Fruit fly (Drosophila melanogaster) ovary, adult (tissue): Measurements from ENCODE around the gene Scgbeta.

ENCODE experiments used
- CG17801 ChIP-seq: fragments of 200-800 bp; optimal IDR thresholded peaks from 2 replicates; lab custom pipeline; 2019; ENCODE audit warnings: missing biosample characterization, mild to moderate bottlenecking, missing genetic modification characterization, moderate library complexity; ENCODE audit not compliant: partially characterized antibody

The Scgbeta gene

dm6 chr3R:12411449-12411848, 10.8 kb downstream of the Scgbeta start:
- no peak for TF ChIP-seq CG17801 (GFP tag; lab: Kevin White, UChicago)

- TF ChIP-seq CG17801 (GFP tag; lab: Kevin White, UChicago): peak; percentile 25
These were observed 14.1 kb downstream of the Scgbeta start, which contains the start of gene CG5196 for dm6 chr3R:12408160-12408559. Gene CG5196 (plus strand): TSS chr3R:12408316.

dm6 chr3R:12406235-12407196, 15.7 kb downstream of the Scgbeta start, which contains the start of gene CG5167:
Gene CG5167 (plus strand): TSS chr3R:12406532.
- peak; percentile 75 for TF ChIP-seq CG17801 (GFP tag; lab: Kevin White, UChicago)

dm6 chr3R:12405928-12406234, 16.3 kb downstream of the Scgbeta start, which contains the start of gene Cyp9f2:
Gene Cyp9f2 (minus strand): TSS chr3R:12406028.
- no peak for TF ChIP-seq CG17801 (GFP tag; lab: Kevin White, UChicago)

- TF ChIP-seq CG17801 (GFP tag; lab: Kevin White, UChicago): no peak
These were observed 17.1 kb downstream of the Scgbeta start for dm6 chr3R:12405134-12405533.

dm6 chr3R:12402935-12403334, 19.3 kb downstream of the Scgbeta start:
- peak; percentile 100 for TF ChIP-seq CG17801 (GFP tag; lab: Kevin White, UChicago)

dm6 chr3R:12401672-12402296, 20.4 kb downstream of the Scgbeta start, which contains the start of gene DNAlig3:
Gene DNAlig3 (minus strand): TSS chr3R:12401839.
- peak; percentile 67 for TF ChIP-seq CG17801 (GFP tag; lab: Kevin White, UChicago)

- no peak for TF ChIP-seq CG17801 (GFP tag; lab: Kevin White, UChicago)
These were observed 23.5 kb downstream of the Scgbeta start, which contains the start of gene Cyp9f3 for dm6 chr3R:12398620-12399247. Gene Cyp9f3 (minus strand): TSS chr3R:12398929.

- TF ChIP-seq CG17801 (GFP tag; lab: Kevin White, UChicago): peak; percentile 19
These were observed 24.2 kb downstream of the Scgbeta start for dm6 chr3R:12398054-12398453.

- TF ChIP-seq CG17801 (GFP tag; lab: Kevin White, UChicago): no peak
These were observed 26.3 kb downstream of the Scgbeta start, which contains the start of the genes CG10096 and CG10097 for dm6 chr3R:12395880-12396279. Gene CG10096 (minus strand): TSS chr3R:12395980. Gene CG10097 (minus strand): TSS chr3R:12395980.

- no peak for TF ChIP-seq CG17801 (GFP tag; lab: Kevin White, UChicago)
These were observed 35.3 kb downstream of the Scgbeta start, which contains the start of gene CG33098 for dm6 chr3R:12386965-12387364. Gene CG33098 (plus strand): TSS chr3R:12387188.

dm6 chr3R:12385949-12386348, 36.3 kb downstream of the Scgbeta start, which contains the start of gene Sol1:
Gene Sol1 (plus strand): TSS chr3R:12386249.
- TF ChIP-seq CG17801 (GFP tag; lab: Kevin White, UChicago): no peak

dm6 chr3R:12384274-12384673, 38.0 kb downstream of the Scgbeta start:
- no peak for TF ChIP-seq CG17801 (GFP tag; lab: Kevin White, UChicago)

- no peak for TF ChIP-seq CG17801 (GFP tag; lab: Kevin White, UChicago)
These were observed 38.4 kb downstream of the Scgbeta start for dm6 chr3R:12383784-12384183.

dm6 chr3R:12383036-12383435, 39.2 kb downstream of the Scgbeta start, which contains the start of gene GstD11:
Gene GstD11 (plus strand): TSS chr3R:12383336.
- no peak for TF ChIP-seq CG17801 (GFP tag; lab: Kevin White, UChicago)
